Fruit fly (Drosophila melanogaster): ENCODE measurements around the gene CG17202.

CG17202 gene

DNA sequence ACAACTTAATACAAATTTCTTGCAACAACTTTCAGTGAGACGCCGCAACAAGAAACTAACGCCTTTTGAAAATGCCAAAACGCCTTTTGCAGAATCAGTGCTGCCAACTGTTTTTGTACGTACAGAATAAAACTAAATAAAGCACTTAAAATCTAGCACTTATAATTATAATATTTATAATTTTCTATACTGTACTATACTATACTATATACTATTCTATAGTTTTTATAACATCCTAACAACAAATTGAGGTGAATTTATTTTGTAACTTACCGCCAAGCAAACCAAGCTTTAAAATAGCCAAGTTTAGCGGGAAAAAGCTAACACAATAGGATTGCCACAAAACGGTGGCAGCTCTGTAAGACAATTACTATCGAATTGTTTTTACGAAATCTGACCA is 11.2 kb downstream of the CG17202 start, which contains the start of the genes Aos1 and Srlp:
Gene Aos1 (minus strand): TSS at position 59 of the 400 bp plus-strand sequence.
Gene Srlp (plus strand): TSS at position 335 of the 400 bp plus-strand sequence.
- TF ChIP-seq dsf (GFP tag; optimal IDR thresholded peaks at IDR 0.05; ENCODE audit: borderline replicate concordance) (no peak), HLH106 (tag; optimal IDR thresholded peaks at IDR 0.05) (peak; percentile 74), GATAd (GFP tag; optimal IDR thresholded peaks at IDR 0.05) (no peak), woc (GFP tag; optimal IDR thresholded peaks at IDR 0.05) (no peak), Vsx2 (GFP tag; optimal IDR thresholded peaks at IDR 0.05; ENCODE audit: partially characterized antibody) (no peak), OdsH (GFP tag; optimal IDR thresholded peaks at IDR 0.05) (peak; percentile 32), CG9705 (GFP tag; optimal IDR thresholded peaks at IDR 0.05) (peak; percentile 56), Abd-B (GFP tag; optimal IDR thresholded peaks at IDR 0.05) (no peak), Sp1 (GFP tag; optimal IDR thresholded peaks at IDR 0.05) (peak; percentile 68), psq (GFP tag; optimal IDR thresholded peaks at IDR 0.05) (peak; percentile 46), Myc (optimal IDR thresholded peaks at IDR 0.05) (peak; percentile 95), foxo (GFP tag; optimal IDR thresholded peaks at IDR 0.05) (peak in 1 of 2 experiments; percentile 60), Rel (GFP tag; optimal IDR thresholded peaks at IDR 0.05) (no peak), Rel (tag; optimal IDR thresholded peaks at IDR 0.05) (peak; percentile 70), rgr (GFP tag; optimal IDR thresholded peaks at IDR 0.05) (peak; percentile 18)

DNA sequence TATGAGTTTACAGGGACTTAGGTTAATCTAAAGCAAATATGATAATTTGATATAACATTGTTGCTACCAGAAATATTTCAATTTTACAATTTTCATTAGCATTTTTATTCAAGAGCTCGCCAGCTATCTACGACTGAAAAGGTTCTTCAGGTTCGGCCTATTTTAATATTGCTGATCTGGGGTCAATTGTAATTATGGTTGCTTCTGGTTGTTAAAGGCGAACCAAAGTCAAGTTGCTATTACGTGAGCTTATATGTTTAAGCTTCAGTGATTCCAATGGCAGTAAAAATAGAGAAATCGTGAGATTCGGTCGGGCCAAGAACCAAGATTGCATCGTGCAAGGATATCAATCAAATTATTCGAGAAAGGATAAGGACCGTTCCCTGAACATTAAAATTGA is 13.4 kb downstream of the CG17202 start, which contains the start of gene Desat2:
Gene Desat2 (plus strand): TSS at position 301 of the 400 bp plus-strand sequence.
- TF ChIP-seq tai (GFP tag; optimal IDR thresholded peaks at IDR 0.05) = no peak
- no peak for TF ChIP-seq GATAd (GFP tag; optimal IDR thresholded peaks at IDR 0.05)
- no peak for TF ChIP-seq Dfd (GFP tag; optimal IDR thresholded peaks at IDR 0.05)
- TF ChIP-seq CrebA (GFP tag; optimal IDR thresholded peaks at IDR 0.05; ENCODE audit: borderline replicate concordance) = no peak
- no peak for TF ChIP-seq ey (GFP tag; optimal IDR thresholded peaks at IDR 0.05)
- TF ChIP-seq dmrt93B (GFP tag; optimal IDR thresholded peaks at IDR 0.05) = no peak
- TF ChIP-seq Sp1 (GFP tag; optimal IDR thresholded peaks at IDR 0.05) = no peak
- no peak for TF ChIP-seq OdsH (GFP tag; optimal IDR thresholded peaks at IDR 0.05)
- no peak for TF ChIP-seq h (GFP tag; optimal IDR thresholded peaks at IDR 0.05)

DNA sequence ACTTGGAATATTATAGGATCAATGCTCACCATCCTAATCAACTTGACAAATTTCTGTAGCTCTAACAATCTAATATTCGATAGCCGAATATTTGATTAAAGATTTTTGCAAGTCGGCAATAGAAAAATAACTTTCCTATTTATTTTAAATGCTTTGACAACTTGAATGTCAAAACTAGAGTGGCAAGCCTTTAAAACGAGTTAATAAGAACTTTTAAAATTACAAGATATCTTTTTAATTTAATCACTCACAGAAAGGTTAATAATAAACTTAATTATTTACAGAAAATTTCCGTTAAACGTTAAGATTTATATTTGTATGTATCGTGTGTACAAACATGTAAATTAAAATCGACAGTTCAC is 16.5 kb downstream of the CG17202 start, which contains the start of the genes CG17207 and CG46427:
Gene CG17207 (minus strand): TSS at position 101 of the 362 bp plus-strand sequence.
Gene CG46427 (minus strand): TSS at position 101 of the 362 bp plus-strand sequence.
- TF ChIP-seq CG9705 (GFP tag; optimal IDR thresholded peaks at IDR 0.05) (no peak), Abd-B (GFP tag; optimal IDR thresholded peaks at IDR 0.05) (no peak), ey (GFP tag; optimal IDR thresholded peaks at IDR 0.05) (no peak), CG32264 (GFP tag; optimal IDR thresholded peaks at IDR 0.05) (no peak), br (GFP tag; optimal IDR thresholded peaks at IDR 0.05) (no peak), CrebA (GFP tag; optimal IDR thresholded peaks at IDR 0.05; ENCODE audit: borderline replicate concordance) (no peak), Dif (GFP tag; optimal IDR thresholded peaks at IDR 0.05; ENCODE audit: partially characterized antibody) (no peak), Hr83 (GFP tag; optimal IDR thresholded peaks at IDR 0.05; ENCODE audit: poor library complexity, severe bottlenecking) (no peak), h (GFP tag; optimal IDR thresholded peaks at IDR 0.05) (no peak), brk (GFP tag; optimal IDR thresholded peaks at IDR 0.05) (no peak), sv (GFP tag; optimal IDR thresholded peaks at IDR 0.05) (no peak), tai (GFP tag; optimal IDR thresholded peaks at IDR 0.05) (no peak), Myc (optimal IDR thresholded peaks at IDR 0.05) (no peak), usp (GFP tag; optimal IDR thresholded peaks at IDR 0.05) (no peak), Mio (GFP tag; optimal IDR thresholded peaks at IDR 0.05) (no peak), dl (GFP tag; optimal IDR thresholded peaks at IDR 0.05; ENCODE audit: insufficient read depth in 1 of 2, partially characterized antibody in 2 of 2) (no peak), lola (GFP tag; optimal IDR thresholded peaks at IDR 0.05) (no peak), OdsH (GFP tag; optimal IDR thresholded peaks at IDR 0.05) (no peak)

DNA sequence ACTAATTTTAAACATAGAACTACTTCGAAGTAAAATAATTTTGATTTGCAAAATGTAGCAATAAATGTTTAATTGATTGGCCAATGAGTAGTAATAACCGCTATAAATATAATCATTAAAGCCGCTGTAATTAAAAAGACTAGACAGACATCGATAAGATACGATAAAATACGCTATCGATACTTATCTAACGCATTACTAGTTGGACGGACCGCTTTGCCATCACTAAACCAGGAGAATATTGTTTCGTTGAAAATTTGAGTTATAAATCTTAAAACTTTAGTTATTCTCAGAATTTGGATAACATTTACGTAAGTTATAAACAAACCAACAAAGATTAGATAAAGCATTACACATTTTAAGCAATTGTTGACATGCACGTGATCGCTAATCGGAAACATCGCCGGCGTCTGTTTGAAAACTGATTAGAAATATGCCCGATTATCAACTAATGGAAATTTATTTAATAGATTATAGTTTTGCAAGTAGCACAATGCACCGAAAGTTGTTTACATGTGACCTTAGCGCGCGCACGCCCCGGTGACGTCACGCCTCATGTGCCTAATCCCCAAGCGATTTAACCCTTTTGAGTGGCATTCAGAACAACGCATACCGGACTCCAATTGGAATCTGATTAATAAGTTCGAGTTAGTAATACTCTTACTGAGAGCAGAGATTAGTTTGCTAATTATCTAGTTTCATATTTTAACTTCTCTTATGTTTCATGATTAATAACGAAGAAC is 17.0 kb downstream of the CG17202 start, which contains the start of gene Desat1:
Gene Desat1 (plus strand): TSS at position 200 of the 743 bp plus-strand sequence.
- TF ChIP-seq tai (GFP tag; optimal IDR thresholded peaks at IDR 0.05) (no peak), woc (GFP tag; optimal IDR thresholded peaks at IDR 0.05) (peak; percentile 32), Dfd (GFP tag; optimal IDR thresholded peaks at IDR 0.05) (no peak), dsf (GFP tag; optimal IDR thresholded peaks at IDR 0.05; ENCODE audit: borderline replicate concordance) (peak; percentile 34), N (GFP tag; optimal IDR thresholded peaks at IDR 0.05) (no peak), Jra (GFP tag; optimal IDR thresholded peaks at IDR 0.05) (peak; percentile 34), fru (GFP tag; optimal IDR thresholded peaks at IDR 0.05) (no peak)
